Worm (Caenorhabditis elegans) whole organism, L1 larva: ENCODE results near the gene ZK418.5.
A peak's percentile ranks its signal among the peaks of the same experiment; 100 is the strongest.

Experiments used
- C34B4.2 ChIP-seq: sonication (generic microtip); optimal IDR thresholded peaks from 2 replicates; lab custom pipeline; 2017; ENCODE audit warnings: mild to moderate bottlenecking, missing genetic modification characterization, missing compliant biosample characterization
- F16B12.6 ChIP-seq: fragments of 150-350 bp; optimal IDR thresholded peaks from 2 replicates; lab custom pipeline; 2014; ENCODE audit warnings: missing biosample characterization, missing genetic modification characterization
- Y116A8C.19 ChIP-seq: sonication (generic microtip); optimal IDR thresholded peaks from 2 replicates; lab custom pipeline; 2016; ENCODE audit warnings: missing compliant biosample characterization, missing genetic modification characterization, borderline replicate concordance
- aly-2 ChIP-seq: fragments of 150-350 bp; optimal IDR thresholded peaks from 2 replicates; lab custom pipeline; 2014; ENCODE audit warnings: missing biosample characterization, missing genetic modification characterization
- ama-1 ChIP-seq: fragments of 150-350 bp; optimal IDR thresholded peaks from 2 replicates; lab custom pipeline; 2014
- ceh-63 ChIP-seq: fragments of 200-800 bp; sonication (Bioruptor generic); optimal IDR thresholded peaks from 2 replicates; lab custom pipeline; 2018; ENCODE audit warnings: mild to moderate bottlenecking, missing genetic modification characterization, missing compliant biosample characterization
- ceh-8 ChIP-seq: fragments of 200-800 bp; sonication (Bioruptor generic); optimal IDR thresholded peaks from 2 replicates; lab custom pipeline; 2018; ENCODE audit warnings: mild to moderate bottlenecking, missing genetic modification characterization, moderate library complexity, missing compliant biosample characterization
- ceh-88 ChIP-seq: fragments of 200-800 bp; sonication (Bioruptor generic); IDR thresholded peaks from 2 replicates; pipeline ENCODE4 v1.3.6; 2022; ENCODE audit warnings: missing genetic modification characterization, missing compliant biosample characterization
- ces-1 ChIP-seq: fragments of 150-350 bp; optimal IDR thresholded peaks from 2 replicates; lab custom pipeline; 2014; ENCODE audit warnings: missing biosample characterization, missing genetic modification reagents, missing genetic modification characterization
- dpl-1 ChIP-seq, 3 experiments: fragments of 150-350 bp in 2 of 3; sonication (generic microtip) in 1 of 3; optimal IDR thresholded peaks; 2 replicates each; lab custom pipeline; 2014 to 2017; ENCODE audit warnings: missing biosample characterization in 3 of 3, missing genetic modification characterization in 3 of 3, missing genetic modification reagents in 3 of 3
- elt-2 ChIP-seq: sonication (generic microtip); optimal IDR thresholded peaks from 2 replicates; lab custom pipeline; 2016; ENCODE audit warnings: missing genetic modification characterization, mild to moderate bottlenecking, inconsistent platforms, missing compliant biosample characterization, missing genetic modification reagents
- elt-3 ChIP-seq, 6 experiments: fragments of 150-350 bp in 1 of 6; sonication (generic microtip); optimal IDR thresholded peaks; 2 replicates each; lab custom pipeline; 2017 to 2018; ENCODE audit warnings: missing biosample characterization in 6 of 6, missing genetic modification characterization in 6 of 6, inconsistent platforms in 1 of 6
- ets-5 ChIP-seq: fragments of 200-800 bp; sonication (Bioruptor generic); IDR thresholded peaks from 2 replicates; pipeline ENCODE4 v1.3.6; 2022; ENCODE audit warnings: missing genetic modification characterization, missing compliant biosample characterization
- fkh-10 ChIP-seq: sonication (generic microtip); optimal IDR thresholded peaks from 2 replicates; lab custom pipeline; 2017; ENCODE audit warnings: missing biosample characterization, missing genetic modification reagents, missing genetic modification characterization
- fkh-4 ChIP-seq: sonication (generic microtip); optimal IDR thresholded peaks from 2 replicates; lab custom pipeline; 2016; ENCODE audit warnings: missing compliant biosample characterization, missing genetic modification characterization, borderline replicate concordance
- fkh-8 ChIP-seq: sonication (generic microtip); optimal IDR thresholded peaks from 2 replicates; lab custom pipeline; 2016; ENCODE audit warnings: mild to moderate bottlenecking, missing genetic modification characterization, missing compliant biosample characterization
- fos-1 ChIP-seq: fragments of 150-350 bp; optimal IDR thresholded peaks from 2 replicates; lab custom pipeline; 2014; ENCODE audit warnings: missing biosample characterization, missing genetic modification characterization
- hlh-17 ChIP-seq: fragments of 200-800 bp; sonication (Bioruptor generic); optimal IDR thresholded peaks from 2 replicates; lab custom pipeline; 2018; ENCODE audit warnings: missing genetic modification characterization, mild to moderate bottlenecking, missing compliant biosample characterization, moderate library complexity, borderline replicate concordance
- hpl-2 ChIP-seq: fragments of 150-350 bp; optimal IDR thresholded peaks from 2 replicates; lab custom pipeline; 2014; ENCODE audit warnings: missing biosample characterization, missing genetic modification reagents, missing genetic modification characterization
- irx-1 ChIP-seq: sonication (generic microtip); optimal IDR thresholded peaks from 2 replicates; lab custom pipeline; 2016; ENCODE audit warnings: missing genetic modification characterization, missing compliant biosample characterization
- lin-39 ChIP-seq: fragments of 150-350 bp; optimal IDR thresholded peaks from 2 replicates; lab custom pipeline; 2014; ENCODE audit warnings: missing biosample characterization, missing genetic modification reagents, missing genetic modification characterization
- mab-9 ChIP-seq: fragments of 200-800 bp; sonication (Bioruptor generic); IDR thresholded peaks from 2 replicates; pipeline ENCODE4 v1.3.6; 2022; ENCODE audit warnings: missing genetic modification reagents, missing genetic modification characterization, missing compliant biosample characterization
- mdl-1 ChIP-seq, 2 experiments: fragments of 150-350 bp; optimal IDR thresholded peaks; 2 replicates each; lab custom pipeline; 2014 to 2017; ENCODE audit warnings: missing biosample characterization in 2 of 2, missing genetic modification characterization in 2 of 2, inconsistent platforms in 1 of 2
- mep-1 ChIP-seq: fragments of 150-350 bp; optimal IDR thresholded peaks from 2 replicates; lab custom pipeline; 2014; ENCODE audit warnings: missing biosample characterization, missing genetic modification characterization
- nhr-11 ChIP-seq: fragments of 150-350 bp; optimal IDR thresholded peaks from 2 replicates; lab custom pipeline; 2014; ENCODE audit warnings: missing biosample characterization, missing genetic modification characterization
- nhr-12 ChIP-seq: sonication (generic microtip); optimal IDR thresholded peaks from 2 replicates; lab custom pipeline; 2017; ENCODE audit warnings: missing biosample characterization, missing genetic modification characterization
- nhr-20 ChIP-seq: sonication (generic microtip); optimal IDR thresholded peaks from 2 replicates; lab custom pipeline; 2016; ENCODE audit warnings: mild to moderate bottlenecking, missing genetic modification characterization, missing compliant biosample characterization
- nhr-237 ChIP-seq: fragments of 150-350 bp; optimal IDR thresholded peaks from 2 replicates; lab custom pipeline; 2014; ENCODE audit warnings: missing biosample characterization, missing genetic modification characterization
- nhr-28 ChIP-seq: fragments of 150-350 bp; optimal IDR thresholded peaks from 2 replicates; lab custom pipeline; 2014; ENCODE audit warnings: missing biosample characterization, missing genetic modification characterization
- nhr-71 ChIP-seq: sonication (generic microtip); optimal IDR thresholded peaks from 2 replicates; lab custom pipeline; 2016; ENCODE audit warnings: mild to moderate bottlenecking, missing genetic modification characterization, moderate library complexity, missing compliant biosample characterization
- nhr-76 ChIP-seq: sonication (generic microtip); optimal IDR thresholded peaks from 2 replicates; lab custom pipeline; 2017; ENCODE audit warnings: missing biosample characterization, missing genetic modification characterization
- nhr-77 ChIP-seq: fragments of 150-350 bp; optimal IDR thresholded peaks from 2 replicates; lab custom pipeline; 2014; ENCODE audit warnings: missing biosample characterization, missing genetic modification characterization
- nhr-84 ChIP-seq: sonication (generic microtip); optimal IDR thresholded peaks from 2 replicates; lab custom pipeline; 2017; ENCODE audit warnings: missing biosample characterization, missing genetic modification characterization
- skn-1 ChIP-seq: fragments of 150-350 bp; optimal IDR thresholded peaks from 2 replicates; lab custom pipeline; 2014; ENCODE audit warnings: missing biosample characterization, missing genetic modification characterization
- snpc-4 ChIP-seq: fragments of 150-350 bp; optimal IDR thresholded peaks from 2 replicates; lab custom pipeline; 2014; ENCODE audit warnings: missing biosample characterization, missing genetic modification characterization
- snu-23 ChIP-seq: sonication (generic microtip); optimal IDR thresholded peaks from 2 replicates; lab custom pipeline; 2016; ENCODE audit warnings: missing genetic modification characterization, missing compliant biosample characterization
- sox-4 ChIP-seq: sonication (generic microtip); optimal IDR thresholded peaks from 2 replicates; lab custom pipeline; 2016; ENCODE audit warnings: missing genetic modification characterization, missing compliant biosample characterization
- tbx-2 ChIP-seq: sonication (generic microtip); optimal IDR thresholded peaks from 2 replicates; lab custom pipeline; 2016; ENCODE audit warnings: missing genetic modification characterization, missing compliant biosample characterization
- unc-62 ChIP-seq: fragments of 150-350 bp; optimal IDR thresholded peaks from 2 replicates; lab custom pipeline; 2014; ENCODE audit warnings: missing biosample characterization, missing genetic modification reagents, missing genetic modification characterization
- unc-86 ChIP-seq: sonication (generic microtip); optimal IDR thresholded peaks from 2 replicates; lab custom pipeline; 2016; ENCODE audit warnings: missing genetic modification characterization, missing compliant biosample characterization
- xbp-1 ChIP-seq: sonication (generic microtip); optimal IDR thresholded peaks from 2 replicates; lab custom pipeline; 2016; ENCODE audit warnings: missing genetic modification characterization, missing compliant biosample characterization
- zag-1 ChIP-seq: fragments of 150-350 bp; optimal IDR thresholded peaks from 2 replicates; lab custom pipeline; 2014; ENCODE audit warnings: missing biosample characterization, missing genetic modification characterization
- ztf-11 ChIP-seq, 2 experiments: sonication (generic microtip); optimal IDR thresholded peaks; 2 replicates each; lab custom pipeline; 2016 to 2017; ENCODE audit warnings: missing genetic modification characterization in 2 of 2, missing biosample characterization in 1 of 2, missing compliant biosample characterization in 1 of 2
- ztf-4 ChIP-seq: fragments of 150-350 bp; optimal IDR thresholded peaks from 2 replicates; lab custom pipeline; 2014; ENCODE audit warnings: missing biosample characterization, missing genetic modification characterization

The ZK418.5 gene

DNA sequence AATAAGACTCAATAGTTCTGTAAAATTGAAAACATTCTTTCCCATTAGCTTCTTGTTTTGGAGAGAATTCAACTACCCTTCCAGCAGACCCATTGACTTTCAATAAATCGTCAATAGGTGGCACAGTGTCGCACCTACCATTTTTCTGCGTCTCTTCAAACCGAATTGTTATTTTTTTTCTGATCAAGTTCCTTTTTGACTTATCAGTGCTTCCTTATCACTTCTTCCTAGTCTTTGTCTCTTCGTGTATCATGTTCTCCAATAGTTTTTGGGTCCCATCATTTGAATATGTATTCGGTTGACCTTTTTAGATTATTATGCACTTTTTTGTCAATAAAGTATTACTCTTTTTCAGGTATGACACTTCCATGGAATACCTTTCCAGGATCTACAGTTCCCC is 34.3 kb upstream of the ZK418.5 start, which contains the start of gene odd-1:
odd-1 (plus strand) TSS at position 349 of the 400 bp plus-strand sequence.
- TF ChIP-seq elt-2 (tag; lab: Kevin White, UChicago): peak; percentile 7
- no peak for TF ChIP-seq ceh-63 (GFP tag; lab: Kevin White, UChicago)

DNA sequence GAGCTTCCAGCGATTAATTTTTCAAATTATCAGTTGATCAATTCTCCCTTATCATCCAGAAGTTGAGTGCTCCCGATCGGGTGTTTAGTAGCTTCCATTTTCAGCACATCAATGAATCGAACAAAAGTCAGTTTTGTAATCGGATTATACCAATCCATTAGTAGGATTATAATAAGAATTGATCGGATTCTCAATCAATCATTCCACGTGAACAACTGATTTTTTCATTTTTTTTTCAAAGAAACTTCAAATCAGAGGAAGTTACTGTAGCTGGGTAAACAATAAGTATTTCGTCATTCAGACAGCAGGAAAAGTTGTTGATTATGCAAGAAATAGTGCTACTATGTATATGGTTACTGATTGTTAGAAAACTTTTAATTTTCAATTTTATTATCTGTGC is 33.2 kb upstream of the ZK418.5 start:
- TF ChIP-seq mab-9 (no peak), xbp-1 (tag; lab: Kevin White, UChicago) (no peak), unc-86 (tag; lab: Kevin White, UChicago) (no peak), elt-2 (tag; lab: Kevin White, UChicago) (peak; percentile 48)

DNA sequence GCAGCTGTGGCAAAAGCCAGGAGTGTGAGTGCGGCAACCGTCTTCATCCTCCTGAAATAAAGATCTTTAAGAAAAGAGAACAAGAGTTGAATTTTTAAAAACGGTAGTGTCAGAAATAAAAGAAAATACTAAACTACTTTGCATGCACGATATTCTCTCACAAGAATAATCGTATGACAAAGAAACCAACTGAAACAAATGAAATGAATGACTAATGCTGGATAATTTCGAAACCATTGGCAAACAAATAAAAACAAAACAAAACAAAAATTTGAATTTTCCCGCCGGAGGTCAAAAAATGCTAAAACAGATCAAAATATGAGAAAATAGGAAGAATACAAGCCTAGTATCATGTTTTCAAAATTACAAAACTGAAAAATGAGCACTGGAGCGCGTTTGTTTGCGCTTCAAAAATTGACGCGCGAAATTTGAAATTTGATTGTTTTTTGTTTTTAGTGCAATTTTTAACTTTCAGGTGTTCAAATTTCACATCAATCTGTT is 30.3 kb upstream of the ZK418.5 start, which contains the start of gene cpg-2:
cpg-2 (minus strand) TSS at position 51 of the 501 bp plus-strand sequence.
- TF ChIP-seq nhr-28 (no peak), ama-1 (no peak), ceh-63 (GFP tag; lab: Kevin White, UChicago) (no peak), nhr-84 (tag; lab: Kevin White, UChicago) (no peak), Y116A8C.19 (tag; lab: Kevin White, UChicago) (no peak), fos-1 (tag; lab: Kevin White, UChicago) (no peak), ets-5 (GFP tag; lab: Robert Waterston, UW) (no peak), hlh-17 (GFP tag; lab: Kevin White, UChicago) (no peak), skn-1 (tag; lab: Kevin White, UChicago) (no peak), nhr-20 (tag; lab: Kevin White, UChicago) (no peak), ceh-8 (no peak), ztf-4 (tag; lab: Kevin White, UChicago) (no peak)

DNA sequence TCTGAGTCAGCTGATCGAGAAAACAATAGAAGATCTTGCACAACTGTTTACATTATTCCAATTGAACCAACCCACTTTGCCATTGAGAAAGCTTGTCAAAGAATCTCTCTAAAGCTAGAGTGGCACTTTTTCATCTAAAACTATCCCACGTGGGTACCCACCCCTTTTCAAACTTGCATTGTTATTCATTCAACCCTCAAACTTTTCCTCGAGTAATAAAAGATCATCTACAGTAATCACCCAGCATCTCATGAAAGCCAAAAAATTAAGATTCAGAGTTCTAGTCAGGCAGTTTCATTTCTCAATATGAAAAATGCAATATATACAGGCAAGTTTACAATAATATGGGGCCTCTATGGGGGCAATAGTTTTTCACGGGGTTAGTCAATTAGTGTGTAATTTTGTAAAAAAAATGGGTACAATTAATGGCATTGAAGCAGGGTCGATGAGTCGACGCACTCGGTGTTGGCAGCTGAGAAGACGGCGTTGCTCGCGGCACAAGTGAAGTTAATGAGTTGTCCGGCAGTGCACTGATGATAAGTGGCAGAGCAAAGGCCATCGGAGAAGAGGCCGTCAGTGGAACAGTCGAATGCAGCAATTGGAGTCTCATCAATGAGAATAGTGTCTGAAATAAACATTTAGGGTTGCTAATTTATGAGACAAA is 28.3 kb upstream of the ZK418.5 start:
- TF ChIP-seq elt-2 (tag; lab: Kevin White, UChicago) (no peak), unc-62 (GFP tag; lab: Kevin White, UChicago) (no peak), C34B4.2 (tag; lab: Kevin White, UChicago) (no peak), ceh-8 (no peak), nhr-77 (tag; lab: Kevin White, UChicago) (no peak), mab-9 (no peak), zag-1 (tag; lab: Kevin White, UChicago) (no peak), ztf-11 (tag; optimal IDR thresholded peaks at IDR 0.05; lab: Kevin White, UChicago) (no peak), mdl-1 (tag; optimal IDR thresholded peaks at IDR 0.05; lab: Kevin White, UChicago) (no peak), elt-3 (tag; optimal IDR thresholded peaks at IDR 0.05; lab: Kevin White, UChicago) (no peak), sox-4 (no peak), fkh-10 (GFP tag; lab: Kevin White, UChicago) (no peak), nhr-237 (tag; lab: Kevin White, UChicago) (no peak), nhr-84 (tag; lab: Kevin White, UChicago) (no peak)

DNA sequence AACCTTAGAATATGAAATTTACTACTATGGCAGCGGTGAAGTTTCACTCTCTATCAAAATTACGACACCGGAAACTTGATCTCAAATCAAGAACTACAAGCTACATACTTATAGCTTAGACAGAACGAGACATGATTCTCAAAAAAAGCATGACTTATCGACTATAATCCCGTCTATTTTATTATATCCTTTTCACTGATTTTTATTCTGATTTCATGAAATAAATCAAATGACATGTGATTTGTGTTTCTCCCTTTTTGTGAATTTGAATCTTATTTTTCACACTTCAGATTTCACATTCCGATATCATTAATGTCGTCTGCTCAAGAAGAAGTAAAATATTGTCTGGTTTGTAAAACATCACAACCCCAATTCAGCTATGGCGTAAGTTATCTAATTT is 26.4 kb upstream of the ZK418.5 start, which contains the start of gene ZK418.11:
ZK418.11 (plus strand) TSS at position 289 of the 400 bp plus-strand sequence.
- TF ChIP-seq snpc-4 (tag; lab: Kevin White, UChicago) (no peak), aly-2 (tag; lab: Kevin White, UChicago) (no peak), dpl-1 (GFP tag; optimal IDR thresholded peaks at IDR 0.05; lab: Kevin White, UChicago) (no peak), mep-1 (no peak), hpl-2 (GFP tag; lab: Kevin White, UChicago) (no peak), tbx-2 (tag; lab: Kevin White, UChicago) (no peak), irx-1 (tag; lab: Kevin White, UChicago) (no peak), nhr-76 (no peak), nhr-71 (tag; lab: Kevin White, UChicago) (peak; percentile 26), nhr-84 (tag; lab: Kevin White, UChicago) (no peak), ces-1 (GFP tag; lab: Kevin White, UChicago) (no peak), nhr-12 (tag; lab: Kevin White, UChicago) (no peak), hlh-17 (GFP tag; lab: Kevin White, UChicago) (no peak), F16B12.6 (no peak), snu-23 (GFP tag; lab: Kevin White, UChicago) (no peak), fkh-8 (tag; lab: Kevin White, UChicago) (peak; percentile 73), skn-1 (tag; lab: Kevin White, UChicago) (no peak), lin-39 (tag; lab: Kevin White, UChicago) (no peak), nhr-11 (tag; lab: Kevin White, UChicago) (peak; percentile 36), nhr-237 (tag; lab: Kevin White, UChicago) (no peak), ceh-88 (GFP tag; lab: Robert Waterston, UW) (no peak), nhr-77 (tag; lab: Kevin White, UChicago) (no peak), fkh-4 (tag; lab: Kevin White, UChicago) (no peak)
